Worm (Caenorhabditis elegans) whole organism, L1 larva: ENCODE results near the gene F07F6.7.

Experiments used
- F16B12.6 ChIP-seq: fragments of 150-350 bp; optimal IDR thresholded peaks from 2 replicates; lab custom pipeline; 2014; ENCODE audit warnings: missing biosample characterization, missing genetic modification characterization
- Y116A8C.19 ChIP-seq: sonication (generic microtip); optimal IDR thresholded peaks from 2 replicates; lab custom pipeline; 2016; ENCODE audit warnings: missing compliant biosample characterization, missing genetic modification characterization, borderline replicate concordance
- aha-1 ChIP-seq: fragments of 150-350 bp; optimal IDR thresholded peaks from 2 replicates; lab custom pipeline; 2014; ENCODE audit warnings: missing biosample characterization, missing genetic modification characterization
- aly-2 ChIP-seq: fragments of 150-350 bp; optimal IDR thresholded peaks from 2 replicates; lab custom pipeline; 2014; ENCODE audit warnings: missing biosample characterization, missing genetic modification characterization
- ceh-8 ChIP-seq: fragments of 200-800 bp; sonication (Bioruptor generic); optimal IDR thresholded peaks from 2 replicates; lab custom pipeline; 2018; ENCODE audit warnings: mild to moderate bottlenecking, missing genetic modification characterization, moderate library complexity, missing compliant biosample characterization
- ceh-90 ChIP-seq: sonication (generic microtip); optimal IDR thresholded peaks from 2 replicates; lab custom pipeline; 2016; ENCODE audit warnings: missing genetic modification characterization, missing compliant biosample characterization
- efl-1 ChIP-seq, 4 experiments: fragments of 150-350 bp; optimal IDR thresholded peaks in 3 of 4; peaks in 1 of 4; 1 replicate in 1 of 4; 2 replicates in 3 of 4; lab custom pipeline; 2014; ENCODE audit warnings: missing biosample characterization in 2 of 4, missing genetic modification characterization in 2 of 4, missing genetic modification reagents in 2 of 4
- egl-13 ChIP-seq: sonication (generic microtip); optimal IDR thresholded peaks from 2 replicates; lab custom pipeline; 2016; ENCODE audit warnings: missing genotype, missing genetic modification reagents, missing genetic modification characterization, missing compliant biosample characterization
- ets-5 ChIP-seq: fragments of 200-800 bp; sonication (Bioruptor generic); IDR thresholded peaks from 2 replicates; pipeline ENCODE4 v1.3.6; 2022; ENCODE audit warnings: missing genetic modification characterization, missing compliant biosample characterization
- fkh-10 ChIP-seq: sonication (generic microtip); optimal IDR thresholded peaks from 2 replicates; lab custom pipeline; 2017; ENCODE audit warnings: missing biosample characterization, missing genetic modification reagents, missing genetic modification characterization
- fkh-4 ChIP-seq: sonication (generic microtip); optimal IDR thresholded peaks from 2 replicates; lab custom pipeline; 2016; ENCODE audit warnings: missing compliant biosample characterization, missing genetic modification characterization, borderline replicate concordance
- fos-1 ChIP-seq: fragments of 150-350 bp; optimal IDR thresholded peaks from 2 replicates; lab custom pipeline; 2014; ENCODE audit warnings: missing biosample characterization, missing genetic modification characterization
- grh-1 ChIP-seq: fragments of 200-800 bp; sonication (Bioruptor generic); IDR thresholded peaks from 2 replicates; pipeline ENCODE4 v1.3.6; 2022; ENCODE audit warnings: missing genetic modification reagents, missing genetic modification characterization, missing compliant biosample characterization
- hlh-17 ChIP-seq: fragments of 200-800 bp; sonication (Bioruptor generic); optimal IDR thresholded peaks from 2 replicates; lab custom pipeline; 2018; ENCODE audit warnings: missing genetic modification characterization, mild to moderate bottlenecking, missing compliant biosample characterization, moderate library complexity, borderline replicate concordance
- hlh-4 ChIP-seq: sonication (generic microtip); optimal IDR thresholded peaks from 2 replicates; lab custom pipeline; 2016; ENCODE audit warnings: mild to moderate bottlenecking, missing genetic modification characterization, missing compliant biosample characterization
- hpl-2 ChIP-seq: fragments of 150-350 bp; optimal IDR thresholded peaks from 2 replicates; lab custom pipeline; 2014; ENCODE audit warnings: missing biosample characterization, missing genetic modification reagents, missing genetic modification characterization
- isw-1 ChIP-seq: fragments of 200-800 bp; sonication (Bioruptor generic); IDR thresholded peaks from 2 replicates; pipeline ENCODE4 v1.3.6; 2022; ENCODE audit warnings: missing genetic modification characterization, missing compliant biosample characterization
- jun-1 ChIP-seq: fragments of 150-350 bp; optimal IDR thresholded peaks from 2 replicates; lab custom pipeline; 2014; ENCODE audit warnings: missing biosample characterization, missing genetic modification reagents, missing genetic modification characterization
- lin-14 ChIP-seq: fragments of 200-800 bp; sonication (Bioruptor generic); optimal IDR thresholded peaks from 2 replicates; lab custom pipeline; 2018; ENCODE audit warnings: mild to moderate bottlenecking, missing genetic modification characterization, moderate library complexity, missing compliant biosample characterization
- lin-15B ChIP-seq: fragments of 150-350 bp; sonication (generic microtip); optimal IDR thresholded peaks from 3 replicates; lab custom pipeline; 2014; ENCODE audit warnings: missing biosample characterization, missing genetic modification characterization
- lin-35 ChIP-seq, 2 experiments: fragments of 150-350 bp; optimal IDR thresholded peaks; 2 replicates each; lab custom pipeline; 2014; ENCODE audit warnings: missing biosample characterization in 2 of 2, missing genetic modification characterization in 2 of 2, missing genetic modification reagents in 2 of 2
- lin-39 ChIP-seq: fragments of 150-350 bp; optimal IDR thresholded peaks from 2 replicates; lab custom pipeline; 2014; ENCODE audit warnings: missing biosample characterization, missing genetic modification reagents, missing genetic modification characterization
- mep-1 ChIP-seq: fragments of 150-350 bp; optimal IDR thresholded peaks from 2 replicates; lab custom pipeline; 2014; ENCODE audit warnings: missing biosample characterization, missing genetic modification characterization
- nhr-11 ChIP-seq: fragments of 150-350 bp; optimal IDR thresholded peaks from 2 replicates; lab custom pipeline; 2014; ENCODE audit warnings: missing biosample characterization, missing genetic modification characterization
- nhr-19 ChIP-seq: fragments of 200-800 bp; sonication (Bioruptor generic); conservative IDR thresholded peaks from 2 replicates; pipeline ENCODE4 v1.3.6; 2022; ENCODE audit warnings: missing genetic modification characterization, missing compliant biosample characterization
- nhr-90 ChIP-seq: sonication (generic microtip); optimal IDR thresholded peaks from 2 replicates; lab custom pipeline; 2016; ENCODE audit warnings: mild to moderate bottlenecking, missing genetic modification characterization, missing compliant biosample characterization; ENCODE audit not compliant: poor library complexity
- pqm-1 ChIP-seq: sonication (generic microtip); optimal IDR thresholded peaks from 3 replicates; lab custom pipeline; 2017; ENCODE audit warnings: missing biosample characterization, missing genetic modification characterization
- snu-23 ChIP-seq: sonication (generic microtip); optimal IDR thresholded peaks from 2 replicates; lab custom pipeline; 2016; ENCODE audit warnings: missing genetic modification characterization, missing compliant biosample characterization
- sptf-1 ChIP-seq: fragments of 150-350 bp; optimal IDR thresholded peaks from 2 replicates; lab custom pipeline; 2014; ENCODE audit warnings: missing biosample characterization, missing genetic modification characterization
- tbx-2 ChIP-seq: sonication (generic microtip); optimal IDR thresholded peaks from 2 replicates; lab custom pipeline; 2016; ENCODE audit warnings: missing genetic modification characterization, missing compliant biosample characterization
- unc-130 ChIP-seq: fragments of 150-350 bp; optimal IDR thresholded peaks from 2 replicates; lab custom pipeline; 2017; ENCODE audit warnings: missing biosample characterization, missing genetic modification characterization, inconsistent platforms
- unc-62 ChIP-seq: fragments of 150-350 bp; optimal IDR thresholded peaks from 2 replicates; lab custom pipeline; 2014; ENCODE audit warnings: missing biosample characterization, missing genetic modification reagents, missing genetic modification characterization
- unc-86 ChIP-seq: sonication (generic microtip); optimal IDR thresholded peaks from 2 replicates; lab custom pipeline; 2016; ENCODE audit warnings: missing genetic modification characterization, missing compliant biosample characterization
- vab-15 ChIP-seq: sonication (generic microtip); optimal IDR thresholded peaks from 2 replicates; lab custom pipeline; 2017; ENCODE audit warnings: missing genotype, mild to moderate bottlenecking, missing genetic modification characterization, missing compliant biosample characterization
- xbp-1 ChIP-seq: sonication (generic microtip); optimal IDR thresholded peaks from 2 replicates; lab custom pipeline; 2016; ENCODE audit warnings: missing genetic modification characterization, missing compliant biosample characterization
- zip-4 ChIP-seq: fragments of 200-800 bp; sonication (Bioruptor generic); optimal IDR thresholded peaks from 2 replicates; lab custom pipeline; 2018; ENCODE audit warnings: mild to moderate bottlenecking, missing genetic modification characterization, moderate library complexity, missing compliant biosample characterization
- ztf-4 ChIP-seq: fragments of 150-350 bp; optimal IDR thresholded peaks from 2 replicates; lab custom pipeline; 2014; ENCODE audit warnings: missing biosample characterization, missing genetic modification characterization

F07F6.7 gene

DNA sequence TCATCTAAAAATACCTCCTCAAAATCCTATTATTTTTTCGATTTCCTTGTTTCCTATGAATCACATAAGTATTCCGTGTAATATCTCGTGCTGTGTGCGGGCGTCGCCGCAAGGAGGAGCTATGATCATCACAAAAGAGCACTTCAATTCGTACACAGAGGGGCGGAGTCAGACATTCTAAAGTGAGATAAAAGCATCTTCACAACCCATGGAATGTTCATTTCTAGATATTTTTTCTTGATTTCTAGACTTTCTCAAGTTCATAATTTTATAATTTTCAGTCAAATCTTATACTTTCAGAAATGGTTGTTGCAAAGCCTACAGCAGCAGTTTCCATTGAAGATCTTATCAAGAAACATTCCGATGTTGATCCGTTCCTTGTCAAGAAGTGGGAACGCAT, 23.7 kb upstream of the F07F6.7 start, which contains the start of gene cex-1:
TSS of gene cex-1 (plus strand) at position 301 of the 400 bp plus-strand sequence.
- TF ChIP-seq tbx-2 (tag; lab: Kevin White, UChicago) (no peak), sptf-1 (no peak), snu-23 (GFP tag; lab: Kevin White, UChicago) (no peak), jun-1 (tag; lab: Kevin White, UChicago) (no peak), nhr-11 (tag; lab: Kevin White, UChicago) (no peak), hlh-17 (GFP tag; lab: Kevin White, UChicago) (no peak), lin-35 (GFP tag; optimal IDR thresholded peaks at IDR 0.05; lab: Kevin White, UChicago) (no peak), zip-4 (GFP tag; lab: Kevin White, UChicago) (no peak)

- TF ChIP-seq xbp-1 = no peak
These were observed 22.8 kb upstream of the F07F6.7 start, which contains the start of gene nmr-1 for ce11 chrII:5446506-5446905. TSS of gene nmr-1 (minus strand) at chrII:5446606.

DNA sequence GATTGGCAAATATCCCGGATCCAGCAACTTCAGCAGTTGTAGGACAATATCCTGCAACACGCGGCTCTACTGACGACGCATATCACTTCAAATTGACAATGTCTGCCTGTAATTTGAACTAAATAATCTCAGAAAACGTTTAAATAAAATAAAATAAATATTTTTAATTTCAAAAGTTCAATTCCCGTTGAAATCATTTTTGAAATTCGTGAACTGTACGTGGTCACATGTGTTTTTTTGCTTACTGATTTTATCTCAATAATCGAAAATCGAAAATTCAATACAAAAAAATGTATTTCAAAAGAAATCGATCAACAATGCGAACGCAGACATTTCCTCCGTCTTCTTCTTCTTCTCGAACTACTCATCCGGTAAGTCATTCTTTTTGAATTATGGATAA, 13.9 kb upstream of the F07F6.7 start, which contains the start of gene F07F6.1:
TSS of gene F07F6.1 (plus strand) at position 301 of the 400 bp plus-strand sequence.
- TF ChIP-seq efl-1 (optimal IDR thresholded peaks at IDR 0.05; lab: Kevin White, UChicago) (no peak), efl-1 (GFP tag; optimal IDR thresholded peaks at IDR 0.05 in 1 of 2; lab: Kevin White, UChicago) (no peak), grh-1 (GFP tag; lab: Robert Waterston, UW) (no peak), sptf-1 (no peak), F16B12.6 (tag; lab: Kevin White, UChicago) (no peak), unc-130 (tag; lab: Kevin White, UChicago) (no peak), fos-1 (tag; lab: Kevin White, UChicago) (no peak), hlh-17 (GFP tag; lab: Kevin White, UChicago) (no peak), Y116A8C.19 (tag; lab: Kevin White, UChicago) (no peak)

DNA sequence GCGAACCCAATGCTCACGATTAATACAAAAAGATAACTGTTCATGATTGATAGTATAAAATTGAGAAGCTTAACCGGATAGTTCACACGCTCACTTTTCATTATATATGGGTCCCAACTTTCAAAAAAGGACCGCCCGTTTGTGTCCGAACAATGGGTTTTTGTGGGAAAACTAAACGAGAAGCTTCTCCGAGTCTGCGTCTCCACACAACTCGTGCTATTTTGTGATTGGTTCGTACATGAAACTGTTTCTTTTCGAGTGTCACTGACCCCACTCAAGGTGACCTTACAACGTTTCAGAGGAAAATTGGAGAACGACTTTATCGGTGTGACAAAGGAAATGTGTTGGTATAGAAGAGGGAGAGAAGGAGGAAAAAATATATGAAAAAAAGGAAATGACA, 13.2 kb upstream of the F07F6.7 start, which contains the start of gene dct-5:
TSS of gene dct-5 (minus strand) at position 101 of the 400 bp plus-strand sequence.
- TF ChIP-seq egl-13 (tag; lab: Kevin White, UChicago) (no peak), mep-1 (tag; lab: Kevin White, UChicago) (no peak), hlh-4 (tag; lab: Kevin White, UChicago) (no peak), unc-62 (GFP tag; lab: Kevin White, UChicago) (no peak), ztf-4 (tag; lab: Kevin White, UChicago) (no peak), lin-35 (GFP tag; optimal IDR thresholded peaks at IDR 0.05; lab: Kevin White, UChicago) (no peak), nhr-19 (GFP tag; lab: Robert Waterston, UW) (no peak), lin-14 (no peak), fkh-4 (tag; lab: Kevin White, UChicago) (no peak), sptf-1 (no peak), aly-2 (no peak)

DNA sequence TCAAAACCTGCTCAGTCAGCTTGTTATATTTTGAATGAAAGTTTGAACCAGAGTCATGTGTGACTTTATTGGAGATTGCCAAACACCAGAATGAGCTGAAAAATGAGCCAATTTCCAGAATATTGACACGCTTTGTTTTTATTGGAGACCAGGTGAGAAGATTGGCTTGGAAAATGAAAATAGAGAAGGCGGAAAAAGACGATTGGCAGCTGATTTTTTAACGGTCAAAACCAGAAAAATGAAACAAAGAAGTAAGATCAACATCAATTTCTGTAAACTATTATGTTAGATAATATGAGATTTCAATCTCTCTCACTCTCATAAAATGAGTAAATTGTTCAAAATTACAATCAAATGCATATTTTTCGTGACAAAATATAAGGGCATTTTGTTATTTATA, 9.4 kb upstream of the F07F6.7 start, which contains the start of gene srx-114:
TSS of gene srx-114 (minus strand) at position 101 of the 400 bp plus-strand sequence.
- TF ChIP-seq ceh-8 (no peak), pqm-1 (tag; lab: Kevin White, UChicago) (no peak), vab-15 (tag; lab: Kevin White, UChicago) (no peak), ets-5 (no peak), fkh-10 (GFP tag; lab: Kevin White, UChicago) (no peak), hpl-2 (GFP tag; lab: Kevin White, UChicago) (no peak), ceh-90 (tag; lab: Kevin White, UChicago) (no peak), unc-86 (tag; lab: Kevin White, UChicago) (no peak), aha-1 (tag; lab: Kevin White, UChicago) (no peak), isw-1 (no peak), lin-39 (tag; lab: Kevin White, UChicago) (no peak), nhr-11 (tag; lab: Kevin White, UChicago) (no peak), lin-15B (no peak), nhr-90 (tag; lab: Kevin White, UChicago) (no peak)
